Worm (Caenorhabditis elegans) whole organism, L4 larva: ENCODE measurements around the gene C35C5.9.

Experiments
- F10B5.3 ChIP-seq: sonication (generic microtip); optimal IDR thresholded peaks from 2 replicates; lab custom pipeline; 2016; ENCODE audit warnings: mild to moderate bottlenecking, missing genetic modification characterization, missing compliant biosample characterization
- R02D3.7 ChIP-seq: fragments of 150-350 bp; sonication (generic microtip); optimal IDR thresholded peaks from 3 replicates; lab custom pipeline; 2014; ENCODE audit warnings: missing biosample characterization, missing genetic modification characterization
- T26A8.4 ChIP-seq: fragments of 200-800 bp; sonication (Bioruptor generic); IDR thresholded peaks from 2 replicates; pipeline ENCODE4 v1.3.6; 2022; ENCODE audit warnings: missing genetic modification characterization, missing compliant biosample characterization
- ZK546.5 ChIP-seq, 2 experiments: sonication (generic microtip); optimal IDR thresholded peaks; 2 replicates each; lab custom pipeline; 2017; ENCODE audit warnings: missing biosample characterization in 2 of 2, missing genetic modification characterization in 2 of 2
- aha-1 ChIP-seq: fragments of 150-350 bp; peaks from one replicate; lab custom pipeline; 2014; ENCODE audit warnings: missing biosample characterization, missing genetic modification characterization
- ceh-32 ChIP-seq: sonication (generic microtip); optimal IDR thresholded peaks from 2 replicates; lab custom pipeline; 2016; ENCODE audit warnings: mild to moderate bottlenecking, missing genetic modification characterization, missing compliant biosample characterization; ENCODE audit not compliant: poor library complexity
- ceh-62 ChIP-seq: sonication (generic microtip); optimal IDR thresholded peaks from 2 replicates; lab custom pipeline; 2017; ENCODE audit warnings: missing biosample characterization, missing genetic modification characterization
- daf-16 ChIP-seq, 3 experiments: sonication (generic microtip); optimal IDR thresholded peaks; 2 replicates each; lab custom pipeline; 2016 to 2017; ENCODE audit warnings: missing genetic modification characterization in 3 of 3, missing genetic modification reagents in 3 of 3, mild to moderate bottlenecking in 2 of 3, missing compliant biosample characterization in 2 of 3, missing biosample characterization in 1 of 3, moderate library complexity in 1 of 3
- dmd-6 ChIP-seq: fragments of 200-800 bp; sonication (Bioruptor generic); IDR thresholded peaks from 2 replicates; pipeline ENCODE4 v1.3.6; 2022; ENCODE audit warnings: missing genetic modification reagents, missing genetic modification characterization, missing compliant biosample characterization
- dmd-8 ChIP-seq: fragments of 200-800 bp; sonication (Bioruptor generic); IDR thresholded peaks from 2 replicates; pipeline ENCODE4 v1.3.6; 2022; ENCODE audit warnings: missing genetic modification characterization, missing compliant biosample characterization
- dve-1 ChIP-seq: sonication (generic microtip); optimal IDR thresholded peaks from 2 replicates; lab custom pipeline; 2017; ENCODE audit warnings: antibody characterized with exemption, mild to moderate bottlenecking, missing genetic modification characterization, missing compliant biosample characterization; ENCODE audit not compliant: insufficient read depth
- egl-27 ChIP-seq: sonication (generic microtip); optimal IDR thresholded peaks from 3 replicates; lab custom pipeline; 2017; ENCODE audit warnings: missing biosample characterization, missing genetic modification reagents, missing genetic modification characterization
- egl-43 ChIP-seq: fragments of 200-800 bp; sonication (Bioruptor generic); IDR thresholded peaks from 2 replicates; pipeline ENCODE4 v1.3.6; 2022; ENCODE audit warnings: missing genetic modification reagents, missing genetic modification characterization, missing compliant biosample characterization
- fkh-10 ChIP-seq: fragments of 150-350 bp; optimal IDR thresholded peaks from 2 replicates; lab custom pipeline; 2014; ENCODE audit warnings: missing biosample characterization, missing genetic modification reagents, missing genetic modification characterization
- hif-1 ChIP-seq, 2 experiments: sonication (generic microtip); optimal IDR thresholded peaks; 2 replicates each; lab custom pipeline; 2016 to 2017; ENCODE audit warnings: missing compliant biosample characterization in 2 of 2, missing genetic modification characterization in 2 of 2, missing genetic modification reagents in 2 of 2, missing genotype in 2 of 2, mild to moderate bottlenecking in 1 of 2
- hlh-11 ChIP-seq: fragments of 200-800 bp; sonication (Bioruptor generic); optimal IDR thresholded peaks from 2 replicates; lab custom pipeline; 2018; ENCODE audit warnings: mild to moderate bottlenecking, missing genetic modification characterization, missing compliant biosample characterization
- hlh-30 ChIP-seq: sonication (generic microtip); optimal IDR thresholded peaks from 2 replicates; lab custom pipeline; 2017; ENCODE audit warnings: antibody characterized with exemption, mild to moderate bottlenecking, missing genetic modification characterization, missing compliant biosample characterization; ENCODE audit not compliant: insufficient read depth
- jun-1 ChIP-seq: fragments of 150-350 bp; optimal IDR thresholded peaks from 2 replicates; lab custom pipeline; 2014; ENCODE audit warnings: missing biosample characterization, missing genetic modification reagents, missing genetic modification characterization
- lin-13 ChIP-seq: fragments of 150-350 bp; optimal IDR thresholded peaks from 2 replicates; lab custom pipeline; 2014; ENCODE audit warnings: missing biosample characterization, missing genetic modification reagents, missing genetic modification characterization
- lin-15B ChIP-seq: fragments of 150-350 bp; sonication (generic microtip); optimal IDR thresholded peaks from 3 replicates; lab custom pipeline; 2014; ENCODE audit warnings: missing biosample characterization, missing genetic modification characterization
- lin-39 ChIP-seq: fragments of 150-350 bp; optimal IDR thresholded peaks from 2 replicates; lab custom pipeline; 2014; ENCODE audit warnings: missing biosample characterization, missing genetic modification reagents, missing genetic modification characterization
- mes-2 ChIP-seq: sonication (generic microtip); optimal IDR thresholded peaks from 2 replicates; lab custom pipeline; 2016; ENCODE audit warnings: missing genotype, mild to moderate bottlenecking, missing genetic modification characterization, missing compliant biosample characterization; ENCODE audit not compliant: poor library complexity, severe bottlenecking
- mxl-2 ChIP-seq: fragments of 200-800 bp; sonication (Bioruptor generic); conservative IDR thresholded peaks from 2 replicates; pipeline ENCODE4 v1.3.6; 2022; ENCODE audit warnings: missing genetic modification reagents, missing genetic modification characterization, missing compliant biosample characterization
- nhr-10 ChIP-seq: fragments of 150-350 bp; optimal IDR thresholded peaks from 2 replicates; lab custom pipeline; 2014; ENCODE audit warnings: missing biosample characterization, missing genetic modification characterization
- nhr-11 ChIP-seq: fragments of 150-350 bp; optimal IDR thresholded peaks from 2 replicates; lab custom pipeline; 2014; ENCODE audit warnings: missing biosample characterization, missing genetic modification characterization
- nhr-237 ChIP-seq: sonication (generic microtip); optimal IDR thresholded peaks from 2 replicates; lab custom pipeline; 2017; ENCODE audit warnings: missing biosample characterization, missing genetic modification characterization
- nhr-25 ChIP-seq: sonication (generic microtip); optimal IDR thresholded peaks from 2 replicates; lab custom pipeline; 2017; ENCODE audit warnings: missing genetic modification characterization, mild to moderate bottlenecking, missing compliant biosample characterization, antibody characterized with exemption, moderate library complexity, borderline replicate concordance; ENCODE audit not compliant: insufficient read depth
- nhr-28 ChIP-seq: fragments of 150-350 bp; optimal IDR thresholded peaks from 2 replicates; lab custom pipeline; 2014; ENCODE audit warnings: missing biosample characterization, missing genetic modification characterization
- nhr-76 ChIP-seq: fragments of 150-350 bp; optimal IDR thresholded peaks from 2 replicates; lab custom pipeline; 2014; ENCODE audit warnings: missing biosample characterization, missing genetic modification characterization
- pha-4 ChIP-seq, 2 experiments: fragments of 150-350 bp in 1 of 2; fragments of 200-800 bp in 1 of 2; sonication (Bioruptor generic) in 1 of 2; IDR thresholded peaks in 1 of 2; optimal IDR thresholded peaks in 1 of 2; 2 replicates each; pipeline versions ENCODE4 v1.3.6 to Lab custom; 2014 to 2022; ENCODE audit warnings: missing genetic modification characterization in 2 of 2, missing genetic modification reagents in 2 of 2, missing biosample characterization in 1 of 2, missing compliant biosample characterization in 1 of 2
- php-3 ChIP-seq: fragments of 200-800 bp; sonication (Bioruptor generic); IDR thresholded peaks from 2 replicates; pipeline ENCODE4 v1.3.6; 2022; ENCODE audit warnings: missing genetic modification reagents, missing genetic modification characterization, missing compliant biosample characterization
- pqm-1 ChIP-seq: sonication (generic microtip); optimal IDR thresholded peaks from 2 replicates; lab custom pipeline; 2017; ENCODE audit warnings: missing biosample characterization, missing genetic modification characterization
- rbr-2 ChIP-seq: sonication (generic microtip); optimal IDR thresholded peaks from 2 replicates; lab custom pipeline; 2016; ENCODE audit warnings: missing genotype, missing genetic modification characterization, missing compliant biosample characterization
- snpc-1.2 ChIP-seq: fragments of 200-800 bp; sonication (Bioruptor generic); IDR thresholded peaks from 2 replicates; pipeline ENCODE4 v1.3.6; 2022; ENCODE audit warnings: missing genetic modification reagents, missing genetic modification characterization, missing compliant biosample characterization
- snpc-4 ChIP-seq: fragments of 150-350 bp; optimal IDR thresholded peaks from 2 replicates; lab custom pipeline; 2014; ENCODE audit warnings: missing biosample characterization, missing genetic modification characterization
- tag-97 ChIP-seq: fragments of 200-800 bp; sonication (Bioruptor generic); IDR thresholded peaks from 2 replicates; pipeline ENCODE4 v1.3.6; 2022; ENCODE audit warnings: missing genetic modification characterization, missing compliant biosample characterization
- unc-130 ChIP-seq: sonication (generic microtip); optimal IDR thresholded peaks from 2 replicates; lab custom pipeline; 2016; ENCODE audit warnings: missing genetic modification reagents, missing genetic modification characterization, missing compliant biosample characterization
- unc-62 ChIP-seq, 3 experiments: fragments of 150-350 bp in 1 of 3; sonication (generic microtip); optimal IDR thresholded peaks in 2 of 3; peaks in 1 of 3; 1 replicate in 1 of 3; 2 replicates in 2 of 3; lab custom pipeline; 2014 to 2017; ENCODE audit warnings: missing biosample characterization in 3 of 3, missing genetic modification characterization in 3 of 3, missing genetic modification reagents in 3 of 3, missing genotype in 1 of 3

C35C5.9 gene

ce11 chrX:11554522-11554921 lies 18.2 kb downstream of the C35C5.9 start:
- TF ChIP-seq unc-62 (GFP tag; optimal IDR thresholded peaks at IDR 0.05 in 1 of 2; lab: Kevin White, UChicago) (peak in 1 of 2 experiments; percentile 14), unc-62 (tag; optimal IDR thresholded peaks at IDR 0.05; lab: Kevin White, UChicago) (no peak), nhr-76 (no peak), mes-2 (tag; lab: Kevin White, UChicago) (peak; percentile 25), dmd-6 (GFP tag; lab: Robert Waterston, UW) (peak; percentile 62), egl-27 (tag; lab: Kevin White, UChicago) (no peak), nhr-237 (tag; lab: Kevin White, UChicago) (no peak), ceh-62 (tag; lab: Kevin White, UChicago) (no peak), unc-130 (GFP tag; lab: Kevin White, UChicago) (no peak), dve-1 (tag; lab: Kevin White, UChicago) (peak; percentile 14), dmd-8 (GFP tag; lab: Robert Waterston, UW) (no peak), lin-15B (tag; lab: Kevin White, UChicago) (no peak), snpc-4 (no peak), fkh-10 (GFP tag; lab: Kevin White, UChicago) (peak; percentile 4), egl-43 (GFP tag; lab: Robert Waterston, UW) (no peak), nhr-25 (no peak), nhr-11 (no peak), F10B5.3 (tag; lab: Kevin White, UChicago) (no peak), hif-1 (tag; optimal IDR thresholded peaks at IDR 0.05; lab: Kevin White, UChicago) (no peak)

- TF ChIP-seq pqm-1 (tag; lab: Kevin White, UChicago) (peak; percentile 78), ZK546.5 (tag; optimal IDR thresholded peaks at IDR 0.05; lab: Kevin White, UChicago) (no peak), daf-16 (GFP tag; optimal IDR thresholded peaks at IDR 0.05; lab: Kevin White, UChicago) (no peak), daf-16 (tag; optimal IDR thresholded peaks at IDR 0.05; lab: Kevin White, UChicago) (peak; percentile 43), ceh-32 (no peak), aha-1 (tag; lab: Kevin White, UChicago) (peak; percentile 78)
Observed at ce11 chrX:11555046-11555445, 18.7 kb downstream of the C35C5.9 start.

- peak; percentile 61 for TF ChIP-seq hlh-30 (tag; lab: Kevin White, UChicago)
- TF ChIP-seq tag-97 = 0 out of 2 replicates have a peak, but pooled peaks have one; percentile 50
- TF ChIP-seq nhr-11 = peak; percentile 31
- TF ChIP-seq lin-39 = no peak
- peak in 1 of 2 experiments; percentile 92 for TF ChIP-seq unc-62 (GFP tag; optimal IDR thresholded peaks at IDR 0.05 in 1 of 2; lab: Kevin White, UChicago)
- no peak for TF ChIP-seq unc-62 (tag; optimal IDR thresholded peaks at IDR 0.05; lab: Kevin White, UChicago)
- no peak for TF ChIP-seq mes-2 (tag; lab: Kevin White, UChicago)
- TF ChIP-seq snpc-1.2 (GFP tag; lab: Robert Waterston, UW) = no peak
- TF ChIP-seq php-3 (GFP tag; lab: Robert Waterston, UW) = no peak
Observed at ce11 chrX:11555527-11556137, 19.3 kb downstream of the C35C5.9 start.

- TF ChIP-seq mxl-2 (GFP tag; lab: Robert Waterston, UW) (no peak), aha-1 (tag; lab: Kevin White, UChicago) (peak; percentile 22), unc-62 (GFP tag; optimal IDR thresholded peaks at IDR 0.05 in 1 of 2; lab: Kevin White, UChicago) (no peak), unc-62 (tag; optimal IDR thresholded peaks at IDR 0.05; lab: Kevin White, UChicago) (no peak), lin-13 (GFP tag; lab: Kevin White, UChicago) (no peak), pha-4 (GFP tag; IDR thresholded peaks at IDR 0.05; lab: Robert Waterston, UW) (no peak), pha-4 (tag; optimal IDR thresholded peaks at IDR 0.05; lab: Kevin White, UChicago) (no peak), dve-1 (tag; lab: Kevin White, UChicago) (peak; percentile 27), nhr-28 (tag; lab: Kevin White, UChicago) (peak; percentile 47), rbr-2 (tag; lab: Kevin White, UChicago) (no peak), jun-1 (tag; lab: Kevin White, UChicago) (no peak), daf-16 (GFP tag; optimal IDR thresholded peaks at IDR 0.05; lab: Kevin White, UChicago) (no peak), daf-16 (tag; optimal IDR thresholded peaks at IDR 0.05; lab: Kevin White, UChicago) (peak; percentile 62), hlh-11 (peak; percentile 43), dmd-6 (GFP tag; lab: Robert Waterston, UW) (peak; percentile 68), nhr-10 (no peak), R02D3.7 (tag; lab: Kevin White, UChicago) (no peak), pqm-1 (tag; lab: Kevin White, UChicago) (peak; percentile 60), T26A8.4 (no peak)
Observed at ce11 chrX:11556194-11556739, 19.9 kb downstream of the C35C5.9 start, which contains the start of gene C35C5.10. C35C5.10 (plus strand) TSS chrX:11556244.
